Worm (Caenorhabditis elegans): ENCODE measurements around the gene F29F11.20.
A peak's percentile ranks its signal among the peaks of the same experiment; 100 is the strongest.

F29F11.20 gene

DNA sequence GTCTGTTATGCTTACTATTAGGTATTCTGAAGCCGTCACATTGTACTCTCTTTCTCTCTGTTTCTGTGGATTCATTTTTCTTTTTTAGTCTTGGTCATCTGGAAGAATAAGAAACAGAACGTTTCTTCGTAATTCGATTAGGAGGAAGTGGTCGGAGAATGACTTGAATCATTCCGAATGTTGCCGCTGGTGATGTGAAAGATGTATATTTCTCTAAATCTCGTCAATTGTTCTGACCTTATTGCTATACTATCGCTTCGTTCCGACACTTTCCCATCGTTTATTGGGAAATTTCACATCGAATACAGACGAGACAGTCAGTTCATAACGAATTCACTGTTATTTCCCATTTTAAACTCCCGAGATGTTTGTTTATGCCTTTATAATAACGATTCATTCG lies 8.6 kb upstream of the F29F11.20 start:
- TF ChIP-seq fos-1 (tag; optimal IDR thresholded peaks at IDR 0.05) (peak; percentile 4), mbf-1 (tag; optimal IDR thresholded peaks at IDR 0.05) (no peak), lsy-2 (tag; optimal IDR thresholded peaks at IDR 0.05) (peak in 1 of 2 experiments; percentile 6), unc-62 (GFP tag; optimal IDR thresholded peaks at IDR 0.05) (no peak)

ce11 chrV:10679990-10680602 lies 7.6 kb upstream of the F29F11.20 start:
- no peak for TF ChIP-seq lin-13 (GFP tag; optimal IDR thresholded peaks at IDR 0.05)
- peak; percentile 3 for TF ChIP-seq nhr-129 (tag; optimal IDR thresholded peaks at IDR 0.05)
- TF ChIP-seq unc-55 (GFP tag; optimal IDR thresholded peaks at IDR 0.05), result peak; percentile 41
- peak; percentile 42 for TF ChIP-seq C34F6.9 (tag; optimal IDR thresholded peaks at IDR 0.05)
- no peak for TF ChIP-seq nhr-77 (tag; optimal IDR thresholded peaks at IDR 0.05)
- no peak for TF ChIP-seq ztf-1 (GFP tag; conservative IDR thresholded peaks at IDR 0.05)
- no peak for TF ChIP-seq mbf-1 (tag; optimal IDR thresholded peaks at IDR 0.05)
- peak in 1 of 2 experiments; percentile 73 for TF ChIP-seq lsy-2 (tag; optimal IDR thresholded peaks at IDR 0.05)

- TF ChIP-seq F13H6.1 (tag; optimal IDR thresholded peaks at IDR 0.05) (peak; percentile 62), nhr-129 (tag; optimal IDR thresholded peaks at IDR 0.05) (peak; percentile 61), egl-27 (tag; optimal IDR thresholded peaks at IDR 0.05) (peak; percentile 49), nhr-11 (tag; optimal IDR thresholded peaks at IDR 0.05) (no peak), nhr-21 (tag; optimal IDR thresholded peaks at IDR 0.05) (peak; percentile 65), sma-3 (GFP tag; optimal IDR thresholded peaks at IDR 0.05) (peak; percentile 22), ztf-11 (tag; optimal IDR thresholded peaks at IDR 0.05) (no peak), fos-1 (tag; optimal IDR thresholded peaks at IDR 0.05) (peak; percentile 64), nhr-10 (tag; optimal IDR thresholded peaks at IDR 0.05) (no peak), nhr-25 (tag; optimal IDR thresholded peaks at IDR 0.05) (peak; percentile 10), mdl-1 (tag; optimal IDR thresholded peaks at IDR 0.05) (peak; percentile 60 to 73), Y55F3AM.14 (GFP tag; optimal IDR thresholded peaks at IDR 0.05) (peak; percentile 65), sma-9 (GFP tag; optimal IDR thresholded peaks at IDR 0.05) (peak; percentile 46), sma-9 (tag; optimal IDR thresholded peaks at IDR 0.05) (no peak), peb-1 (tag; optimal IDR thresholded peaks at IDR 0.05) (peak; percentile 11), lsy-2 (tag; optimal IDR thresholded peaks at IDR 0.05) (peak in 1 of 2 experiments; percentile 19), gmeb-1 (tag; optimal IDR thresholded peaks at IDR 0.05) (no peak), crh-2 (tag; optimal IDR thresholded peaks at IDR 0.05) (peak; percentile 12)
Observed at ce11 chrV:10681117-10681959, 6.4 kb upstream of the F29F11.20 start.

ce11 chrV:10682122-10682521 lies 5.6 kb upstream of the F29F11.20 start, which contains the start of gene gsp-1:
TSS of gene gsp-1 (plus strand) at chrV:10682422.
- no peak for TF ChIP-seq ztf-4 (tag; optimal IDR thresholded peaks at IDR 0.05)
- TF ChIP-seq unc-55 (GFP tag; optimal IDR thresholded peaks at IDR 0.05), result no peak
- TF ChIP-seq nhr-77 (tag; optimal IDR thresholded peaks at IDR 0.05), result no peak
- no peak for TF ChIP-seq zag-1 (tag; optimal IDR thresholded peaks at IDR 0.05)

DNA sequence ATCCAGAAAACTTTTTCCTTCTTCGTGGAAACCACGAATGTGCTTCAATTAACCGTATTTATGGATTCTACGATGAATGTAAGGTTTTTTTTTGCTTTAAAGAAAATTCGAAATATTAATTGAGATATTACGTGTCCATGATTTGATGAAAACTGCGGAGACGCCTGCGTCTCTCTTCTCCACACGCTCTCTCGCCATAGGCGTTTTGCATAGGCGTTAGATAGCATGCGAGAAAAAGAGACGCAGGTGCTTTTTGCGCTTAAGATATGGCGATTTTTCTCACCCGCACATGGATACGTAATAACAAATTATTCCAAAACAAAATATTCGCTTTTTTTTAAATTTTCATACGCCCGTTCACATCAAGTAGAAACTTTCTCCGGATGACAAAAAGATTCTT lies 4.2 kb upstream of the F29F11.20 start:
- TF ChIP-seq Y55F3AM.14 (GFP tag; optimal IDR thresholded peaks at IDR 0.05), result no peak
- TF ChIP-seq ZK546.5 (tag; optimal IDR thresholded peaks at IDR 0.05), result no peak
- TF ChIP-seq mdl-1 (tag; optimal IDR thresholded peaks at IDR 0.05), result no peak
- TF ChIP-seq C34F6.9 (tag; optimal IDR thresholded peaks at IDR 0.05), result no peak
- no peak for TF ChIP-seq ama-1 (optimal IDR thresholded peaks at IDR 0.05)
- no peak for TF ChIP-seq lin-13 (GFP tag; optimal IDR thresholded peaks at IDR 0.05)
- no peak for TF ChIP-seq ceh-16 (tag; optimal IDR thresholded peaks at IDR 0.05)
- no peak for TF ChIP-seq F13H6.1 (tag; optimal IDR thresholded peaks at IDR 0.05)
- no peak for TF ChIP-seq nhr-11 (tag; optimal IDR thresholded peaks at IDR 0.05)
- no peak for TF ChIP-seq snpc-4 (tag; optimal IDR thresholded peaks at IDR 0.05)
- no peak for TF ChIP-seq dmd-4 (tag; optimal IDR thresholded peaks at IDR 0.05)
- TF ChIP-seq ztf-4 (tag; optimal IDR thresholded peaks at IDR 0.05), result no peak
- no peak for TF ChIP-seq nhr-237 (tag; optimal IDR thresholded peaks at IDR 0.05)
